Worm (Caenorhabditis elegans) whole organism, mixed stage, embryonic: Measurements from ENCODE around the gene C51E3.6.

ENCODE experiments used
- ceh-83 ChIP-seq: fragments of 200-800 bp; sonication (Bioruptor generic); optimal IDR thresholded peaks from 2 replicates; lab custom pipeline; 2018; ENCODE audit warnings: mild to moderate bottlenecking, missing genetic modification characterization, missing compliant biosample characterization
- ces-1 ChIP-seq: fragments of 150-350 bp; optimal IDR thresholded peaks from 2 replicates; lab custom pipeline; 2014; ENCODE audit warnings: missing biosample characterization, missing genetic modification reagents, missing genetic modification characterization
- ham-2 ChIP-seq: fragments of 200-800 bp; sonication (Bioruptor generic); optimal IDR thresholded peaks from 2 replicates; lab custom pipeline; 2018; ENCODE audit warnings: mild to moderate bottlenecking, missing genetic modification characterization, missing compliant biosample characterization
- mls-2 ChIP-seq: sonication (generic microtip); optimal IDR thresholded peaks from 2 replicates; lab custom pipeline; 2016; ENCODE audit warnings: mild to moderate bottlenecking, missing genetic modification characterization, moderate library complexity, missing compliant biosample characterization
- nhr-2 ChIP-seq: fragments of 150-350 bp; optimal IDR thresholded peaks from 2 replicates; lab custom pipeline; 2014; ENCODE audit warnings: missing biosample characterization, missing genetic modification characterization
- nhr-237 ChIP-seq: fragments of 150-350 bp; optimal IDR thresholded peaks from 2 replicates; lab custom pipeline; 2014; ENCODE audit warnings: missing biosample characterization, missing genetic modification characterization
- nhr-28 ChIP-seq: fragments of 150-350 bp; optimal IDR thresholded peaks from 2 replicates; lab custom pipeline; 2014; ENCODE audit warnings: missing biosample characterization, missing genetic modification characterization
- pha-4 ChIP-seq: fragments of 150-350 bp; optimal IDR thresholded peaks from 2 replicates; lab custom pipeline; 2018; ENCODE audit warnings: missing biosample characterization, missing genetic modification reagents, missing genetic modification characterization
- unc-120 ChIP-seq: sonication (generic microtip); optimal IDR thresholded peaks from 2 replicates; lab custom pipeline; 2017; ENCODE audit warnings: missing genetic modification characterization, missing compliant biosample characterization; ENCODE audit not compliant: poor library complexity, severe bottlenecking
- unc-62 ChIP-seq: fragments of 150-350 bp; optimal IDR thresholded peaks from 2 replicates; lab custom pipeline; 2014; ENCODE audit warnings: missing biosample characterization, missing genetic modification reagents, missing genetic modification characterization
- ztf-11 ChIP-seq: fragments of 150-350 bp; optimal IDR thresholded peaks from 2 replicates; lab custom pipeline; 2014; ENCODE audit warnings: missing biosample characterization, missing genetic modification characterization

- no peak for TF ChIP-seq unc-120
- no peak for TF ChIP-seq mls-2
- TF ChIP-seq pha-4 (tag; lab: Kevin White, UChicago): no peak
- TF ChIP-seq nhr-2: no peak
- no peak for TF ChIP-seq nhr-237 (tag; lab: Kevin White, UChicago)
- TF ChIP-seq ces-1: no peak
- no peak for TF ChIP-seq ceh-83 (GFP tag; lab: Kevin White, UChicago)
- TF ChIP-seq unc-62 (GFP tag; lab: Kevin White, UChicago): no peak
- TF ChIP-seq nhr-28 (tag; lab: Kevin White, UChicago): no peak
- no peak for TF ChIP-seq ztf-11
- TF ChIP-seq ham-2: no peak
These were observed 42.9 kb downstream of the C51E3.6 start, which contains the start of gene C08B6.6 for ce11 chrV:10123324-10123723.
